Fruit fly (Drosophila melanogaster) whole organism, embryonic: Measurements from ENCODE around the gene zen2.

Source experiments
- Asciz ChIP-seq: fragments of 200-800 bp; sonication (Bioruptor generic); optimal IDR thresholded peaks from 2 replicates; lab custom pipeline; 2017; ENCODE audit warnings: missing biosample characterization, mild to moderate bottlenecking, missing genetic modification characterization, missing genetic modification reagents
- B-H2 ChIP-seq: fragments of 200-800 bp; sonication (Bioruptor generic); optimal IDR thresholded peaks from 2 replicates; lab custom pipeline; 2018; ENCODE audit warnings: missing biosample characterization, mild to moderate bottlenecking, missing genetic modification characterization
- CG10209 ChIP-seq: fragments of 200-800 bp; sonication (Bioruptor generic); optimal IDR thresholded peaks from 3 replicates; lab custom pipeline; 2017; ENCODE audit warnings: missing biosample characterization, mild to moderate bottlenecking, missing genetic modification characterization, missing genetic modification reagents
- CG10543 ChIP-seq: fragments of 200-800 bp; sonication (Bioruptor generic); optimal IDR thresholded peaks from 3 replicates; lab custom pipeline; 2017; ENCODE audit warnings: missing biosample characterization, mild to moderate bottlenecking, missing genetic modification characterization, moderate library complexity
- CG10654 ChIP-seq: fragments of 200-800 bp; sonication (Bioruptor generic); optimal IDR thresholded peaks from 2 replicates; lab custom pipeline; 2016; ENCODE audit warnings: missing biosample characterization, missing genetic modification characterization
- CG12104 ChIP-seq: fragments of 200-800 bp; sonication (Bioruptor generic); optimal IDR thresholded peaks from 3 replicates; lab custom pipeline; 2016; ENCODE audit warnings: missing biosample characterization, missing genetic modification characterization
- CG12155 ChIP-seq: fragments of 200-800 bp; sonication (Bioruptor generic); optimal IDR thresholded peaks from 3 replicates; lab custom pipeline; 2016; ENCODE audit warnings: missing biosample characterization, missing genetic modification characterization
- CG13123 ChIP-seq: fragments of 200-800 bp; sonication (Bioruptor generic); optimal IDR thresholded peaks from 2 replicates; lab custom pipeline; 2016; ENCODE audit warnings: missing biosample characterization, missing genetic modification characterization
- CG15514 ChIP-seq: fragments of 200-800 bp; sonication (Bioruptor generic); optimal IDR thresholded peaks from 3 replicates; lab custom pipeline; 2017; ENCODE audit warnings: missing biosample characterization, missing genetic modification characterization, mild to moderate bottlenecking, moderate library complexity, missing genetic modification reagents
- CG2116 ChIP-seq: fragments of 200-800 bp; sonication (Bioruptor generic); optimal IDR thresholded peaks from 3 replicates; lab custom pipeline; 2018; ENCODE audit warnings: missing biosample characterization, mild to moderate bottlenecking, missing genetic modification characterization
- CG32772 ChIP-seq: fragments of 200-800 bp; sonication (Bioruptor generic); IDR thresholded peaks from 2 replicates; pipeline ENCODE4 v1.3.6; 2022; ENCODE audit warnings: missing biosample characterization, missing genetic modification characterization
- CG33557 ChIP-seq: fragments of 200-800 bp; sonication (Bioruptor generic); optimal IDR thresholded peaks from 2 replicates; lab custom pipeline; 2019; ENCODE audit warnings: missing biosample characterization, mild to moderate bottlenecking, missing genetic modification characterization, moderate library complexity
- CG42726 ChIP-seq: fragments of 200-800 bp; sonication (Bioruptor generic); IDR thresholded peaks from 2 replicates; pipeline ENCODE4 v1.3.6; 2022; ENCODE audit warnings: missing biosample characterization, missing genetic modification characterization; ENCODE audit not compliant: partially characterized antibody
- CG4617 ChIP-seq: fragments of 200-800 bp; sonication (Bioruptor generic); optimal IDR thresholded peaks from 3 replicates; lab custom pipeline; 2016; ENCODE audit warnings: missing biosample characterization, missing genetic modification characterization, borderline replicate concordance
- CG4730 ChIP-seq: fragments of 200-800 bp; sonication (Bioruptor generic); IDR thresholded peaks from 2 replicates; pipeline ENCODE4 v1.3.6; 2022; ENCODE audit warnings: missing biosample characterization, missing genetic modification characterization
- CG7556 ChIP-seq: fragments of 200-800 bp; sonication (Bioruptor generic); optimal IDR thresholded peaks from 2 replicates; lab custom pipeline; 2017; ENCODE audit warnings: missing biosample characterization, mild to moderate bottlenecking, missing genetic modification characterization
- CG8924 ChIP-seq: fragments of 200-800 bp; optimal IDR thresholded peaks from 3 replicates; lab custom pipeline; 2019; ENCODE audit warnings: missing biosample characterization, mild to moderate bottlenecking, missing genetic modification characterization, moderate library complexity
- D ChIP-seq, 2 experiments: fragments of 200-800 bp in 1 of 2; fragments of >200 bp in 1 of 2; sonication (Bioruptor generic) in 1 of 2; optimal IDR thresholded peaks; 2 replicates in 1 of 2; 3 replicates in 1 of 2; lab custom pipeline; 2017; ENCODE audit warnings: mild to moderate bottlenecking in 1 of 2, missing biosample characterization in 1 of 2, missing genetic modification characterization in 1 of 2, missing genetic modification reagents in 1 of 2
- Dbx ChIP-seq: fragments of 200-800 bp; sonication (Bioruptor generic); IDR thresholded peaks from 3 replicates; pipeline ENCODE4 v1.3.6; 2022; ENCODE audit warnings: missing biosample characterization, missing genetic modification characterization
- H15 ChIP-seq: fragments of 200-800 bp; sonication (Bioruptor generic); IDR thresholded peaks from 3 replicates; pipeline ENCODE4 v1.3.6; 2022; ENCODE audit warnings: missing biosample characterization, missing genetic modification characterization
- Hey ChIP-seq: fragments of 200-800 bp; sonication (Bioruptor generic); optimal IDR thresholded peaks from 3 replicates; lab custom pipeline; 2018; ENCODE audit warnings: missing biosample characterization, mild to moderate bottlenecking, missing genetic modification characterization
- HmgZ ChIP-seq: fragments of 200-800 bp; sonication (Bioruptor generic); optimal IDR thresholded peaks from 2 replicates; lab custom pipeline; 2018; ENCODE audit warnings: missing biosample characterization, mild to moderate bottlenecking, missing genetic modification characterization
- Hmx ChIP-seq: fragments of 200-800 bp; sonication (Bioruptor generic); optimal IDR thresholded peaks from 2 replicates; lab custom pipeline; 2016; ENCODE audit warnings: missing biosample characterization, missing genetic modification characterization
- NC2α ChIP-seq: fragments of 200-800 bp; sonication (Bioruptor generic); optimal IDR thresholded peaks from 2 replicates; lab custom pipeline; 2016; ENCODE audit warnings: missing biosample characterization, missing genetic modification characterization
- Ssrp ChIP-seq: fragments of 200-800 bp; sonication (Bioruptor generic); optimal IDR thresholded peaks from 2 replicates; lab custom pipeline; 2018; ENCODE audit warnings: missing biosample characterization, mild to moderate bottlenecking, missing genetic modification characterization, moderate library complexity
- Xbp1 ChIP-seq: fragments of 200-800 bp; sonication (Bioruptor generic); optimal IDR thresholded peaks from 3 replicates; lab custom pipeline; 2016; ENCODE audit warnings: missing biosample characterization, mild to moderate bottlenecking, missing genetic modification characterization
- btn ChIP-seq: fragments of 200-800 bp; sonication (Bioruptor generic); optimal IDR thresholded peaks from 2 replicates; lab custom pipeline; 2016; ENCODE audit warnings: missing biosample characterization, missing genetic modification characterization
- cg ChIP-seq: fragments of 200-800 bp; sonication (Bioruptor generic); optimal IDR thresholded peaks from 3 replicates; lab custom pipeline; 2019; ENCODE audit warnings: missing biosample characterization, mild to moderate bottlenecking, missing genetic modification characterization, moderate library complexity
- chn ChIP-seq: fragments of 200-800 bp; sonication (Bioruptor generic); optimal IDR thresholded peaks from 2 replicates; lab custom pipeline; 2016; ENCODE audit warnings: missing biosample characterization, missing genetic modification characterization
- crc ChIP-seq: fragments of 200-800 bp; sonication (Bioruptor generic); optimal IDR thresholded peaks from 2 replicates; lab custom pipeline; 2016; ENCODE audit warnings: missing biosample characterization, missing genetic modification characterization
- cwo ChIP-seq: fragments of 200-800 bp; sonication (Bioruptor generic); optimal IDR thresholded peaks from 3 replicates; lab custom pipeline; 2017; ENCODE audit warnings: missing biosample characterization, missing genetic modification characterization, mild to moderate bottlenecking, moderate library complexity, missing genetic modification reagents
- fd102C ChIP-seq: fragments of 200-800 bp; sonication (Bioruptor generic); optimal IDR thresholded peaks from 2 replicates; lab custom pipeline; 2018; ENCODE audit warnings: missing biosample characterization, mild to moderate bottlenecking, missing genetic modification characterization, moderate library complexity
- insv ChIP-seq, 2 experiments: fragments of 200-800 bp; sonication (Bioruptor generic); optimal IDR thresholded peaks; 3 replicates each; lab custom pipeline; 2016 to 2018; ENCODE audit warnings: missing biosample characterization in 2 of 2, missing genetic modification characterization in 2 of 2
- jing ChIP-seq: fragments of 200-800 bp; sonication (Bioruptor generic); optimal IDR thresholded peaks from 2 replicates; lab custom pipeline; 2018; ENCODE audit warnings: missing biosample characterization, mild to moderate bottlenecking, missing genetic modification characterization
- nau ChIP-seq: fragments of 200-800 bp; sonication (Bioruptor generic); optimal IDR thresholded peaks from 3 replicates; lab custom pipeline; 2017; ENCODE audit warnings: missing biosample characterization, mild to moderate bottlenecking, missing genetic modification characterization, missing genetic modification reagents
- oc ChIP-seq: fragments of 200-800 bp; sonication (Bioruptor generic); optimal IDR thresholded peaks from 2 replicates; lab custom pipeline; 2018; ENCODE audit warnings: missing biosample characterization, mild to moderate bottlenecking, missing genetic modification characterization, moderate library complexity
- pho ChIP-seq: fragments of 200-800 bp; sonication (Bioruptor generic); optimal IDR thresholded peaks from 2 replicates; lab custom pipeline; 2016; ENCODE audit warnings: missing biosample characterization, missing genetic modification characterization
- pros ChIP-seq: fragments of 200-800 bp; sonication (Bioruptor generic); optimal IDR thresholded peaks from 3 replicates; lab custom pipeline; 2019; ENCODE audit warnings: missing biosample characterization, mild to moderate bottlenecking, missing genetic modification characterization, moderate library complexity
- run ChIP-seq: fragments of 200-800 bp; sonication (Bioruptor generic); optimal IDR thresholded peaks from 3 replicates; lab custom pipeline; 2018; ENCODE audit warnings: missing biosample characterization, mild to moderate bottlenecking, missing genetic modification characterization
- so ChIP-seq: fragments of 200-800 bp; sonication (Bioruptor generic); IDR thresholded peaks from 3 replicates; pipeline ENCODE4 v1.3.6; 2022; ENCODE audit warnings: missing biosample characterization, missing genetic modification characterization
- sqz ChIP-seq: fragments of 200-800 bp; sonication (Bioruptor generic); optimal IDR thresholded peaks from 3 replicates; lab custom pipeline; 2018; ENCODE audit warnings: missing biosample characterization, mild to moderate bottlenecking, missing genetic modification characterization
- tap ChIP-seq: fragments of 200-800 bp; optimal IDR thresholded peaks from 3 replicates; lab custom pipeline; 2019; ENCODE audit warnings: missing biosample characterization, mild to moderate bottlenecking, missing genetic modification characterization, moderate library complexity
- tgo ChIP-seq: fragments of 200-800 bp; sonication (Bioruptor generic); IDR thresholded peaks from 3 replicates; pipeline ENCODE4 v1.3.6; 2022; ENCODE audit warnings: missing biosample characterization, missing genetic modification characterization
- twi ChIP-seq: fragments of 200-800 bp; optimal IDR thresholded peaks from 2 replicates; lab custom pipeline; 2019; ENCODE audit warnings: missing biosample characterization, mild to moderate bottlenecking, missing genetic modification characterization, moderate library complexity
- unc-4 ChIP-seq: fragments of 200-800 bp; sonication (Bioruptor generic); IDR thresholded peaks from 2 replicates; pipeline ENCODE4 v1.3.6; 2022; ENCODE audit warnings: missing biosample characterization, missing genetic modification characterization; ENCODE audit not compliant: partially characterized antibody
- zen ChIP-seq: fragments of 200-800 bp; sonication (Bioruptor generic); optimal IDR thresholded peaks from 3 replicates; lab custom pipeline; 2018; ENCODE audit warnings: missing biosample characterization, mild to moderate bottlenecking, missing genetic modification characterization, moderate library complexity
- zen2 ChIP-seq: fragments of 200-800 bp; sonication (Bioruptor generic); IDR thresholded peaks from 3 replicates; pipeline ENCODE4 v1.3.6; 2022; ENCODE audit warnings: missing biosample characterization, missing genetic modification characterization; ENCODE audit not compliant: partially characterized antibody
- zf30C ChIP-seq: fragments of 200-800 bp; sonication (Bioruptor generic); optimal IDR thresholded peaks from 3 replicates; lab custom pipeline; 2018; ENCODE audit warnings: missing biosample characterization, mild to moderate bottlenecking, missing genetic modification characterization

The zen2 gene

DNA sequence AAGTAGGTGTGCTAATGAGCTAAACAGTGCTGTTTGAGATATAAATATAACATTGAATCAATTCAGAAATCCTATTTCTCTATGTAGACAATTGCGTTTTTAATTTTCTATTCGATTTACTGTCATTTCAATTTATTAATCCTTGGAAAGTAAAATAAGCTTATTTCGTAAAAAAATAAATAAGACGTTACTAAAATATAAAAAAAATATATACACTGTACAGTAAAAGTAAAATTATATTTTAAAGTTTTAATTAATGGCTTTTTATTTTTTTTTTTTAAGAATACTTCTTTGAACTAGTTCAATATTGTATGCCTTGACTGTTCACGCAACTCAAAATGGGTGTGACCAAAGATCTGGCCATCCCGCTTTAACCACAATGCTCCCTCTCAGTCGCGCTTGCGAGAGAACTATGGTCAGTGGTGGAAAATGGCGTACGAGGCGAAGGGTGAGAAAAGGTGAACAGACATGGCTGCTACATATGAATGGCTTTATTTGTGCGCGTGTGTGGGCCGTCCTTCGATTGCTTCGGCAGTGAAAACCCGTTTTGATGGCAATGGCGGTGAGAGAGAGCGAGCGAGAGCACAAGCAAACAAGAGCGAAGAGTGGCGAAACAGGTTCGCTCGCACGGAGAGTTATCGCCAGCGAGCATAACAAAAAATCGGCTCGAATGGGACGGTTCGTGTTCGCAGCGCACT lies 47.4 kb upstream of the zen2 start, which contains the start of gene Dfd (continued):
- TF ChIP-seq insv (GFP tag; optimal IDR thresholded peaks at IDR 0.05; lab: Kevin White, UChicago) = no peak
- TF ChIP-seq chn (GFP tag; lab: Kevin White, UChicago) = peak; percentile 21
- TF ChIP-seq oc (tag; lab: Kevin White, UChicago) = peak; percentile 74
- TF ChIP-seq sqz (GFP tag; lab: Kevin White, UChicago) = peak; percentile 43
- TF ChIP-seq zf30C (GFP tag; lab: Kevin White, UChicago) = peak; percentile 34
- TF ChIP-seq Dbx (GFP tag; lab: Robert Waterston, UW) = no peak
- TF ChIP-seq CG4617 = no peak
- peak; percentile 33 for TF ChIP-seq Xbp1 (GFP tag; lab: Kevin White, UChicago)
- TF ChIP-seq nau = no peak
- peak; percentile 51 for TF ChIP-seq Hey (tag; lab: Kevin White, UChicago)
- no peak for TF ChIP-seq NC2α
- TF ChIP-seq pho (GFP tag; lab: Kevin White, UChicago) = peak; percentile 45
- TF ChIP-seq tgo (GFP tag; lab: Robert Waterston, UW) = peak; percentile 61; the same call in 2 of the 3 replicates
- peak; percentile 10 for TF ChIP-seq Asciz
- TF ChIP-seq pros = peak; percentile 15
- peak; percentile 6 for TF ChIP-seq CG2116 (GFP tag; lab: Kevin White, UChicago)
- no peak for TF ChIP-seq fd102C (GFP tag; lab: Kevin White, UChicago)
- peak; percentile 1 for TF ChIP-seq CG8924 (tag; lab: Kevin White, UChicago)
- peak; percentile 97 for TF ChIP-seq CG15514 (GFP tag; lab: Kevin White, UChicago)
- TF ChIP-seq run = peak; percentile 99
- no peak for TF ChIP-seq jing
- TF ChIP-seq CG13123 (GFP tag; lab: Kevin White, UChicago) = peak; percentile 10
- TF ChIP-seq CG33557 (GFP tag; lab: Kevin White, UChicago) = peak; percentile 29
- no peak; the same call in 2 of the 3 replicates for TF ChIP-seq zen2
- TF ChIP-seq tap = peak; percentile 2
- peak; percentile 57 for TF ChIP-seq zen (tag; lab: Kevin White, UChicago)
- no peak for TF ChIP-seq CG12155 (GFP tag; lab: Kevin White, UChicago)
- TF ChIP-seq CG10543 (GFP tag; lab: Kevin White, UChicago) = no peak
- no peak for TF ChIP-seq unc-4 (GFP tag; lab: Robert Waterston, UW)
- no peak for TF ChIP-seq btn
- no peak for TF ChIP-seq CG4730 (GFP tag; lab: Robert Waterston, UW)
- TF ChIP-seq CG7556 (GFP tag; lab: Kevin White, UChicago) = no peak
- TF ChIP-seq B-H2 (GFP tag; lab: Kevin White, UChicago) = no peak
- TF ChIP-seq CG12104 = peak; percentile 29
- 0 out of 2 replicates have a peak, but pooled peaks have one; percentile 5 for TF ChIP-seq CG42726 (GFP tag; lab: Robert Waterston, UW)
- no peak for TF ChIP-seq Hmx (GFP tag; lab: Kevin White, UChicago)
- TF ChIP-seq H15 = no peak
- TF ChIP-seq HmgZ (tag; lab: Kevin White, UChicago) = peak; percentile 32
- TF ChIP-seq D (optimal IDR thresholded peaks at IDR 0.05; lab: Kevin White, UChicago) = peak; percentile 73
- peak; percentile 12 for TF ChIP-seq D (GFP tag; optimal IDR thresholded peaks at IDR 0.05; lab: Kevin White, UChicago)
- TF ChIP-seq cg (GFP tag; lab: Kevin White, UChicago) = peak; percentile 88
- TF ChIP-seq twi (tag; lab: Kevin White, UChicago) = peak; percentile 84
- TF ChIP-seq CG32772 (GFP tag; lab: Robert Waterston, UW) = 0 out of 2 replicates have a peak, but pooled peaks have one; percentile 28
- peak; percentile 20 for TF ChIP-seq CG10209 (GFP tag; lab: Kevin White, UChicago)
- peak; percentile 1 for TF ChIP-seq CG10654
- TF ChIP-seq Ssrp = no peak
- TF ChIP-seq crc (GFP tag; lab: Kevin White, UChicago) = no peak
- TF ChIP-seq cwo (GFP tag; lab: Kevin White, UChicago) = no peak
- TF ChIP-seq so (GFP tag; lab: Robert Waterston, UW) = 0 out of 3 replicates have a peak, but pooled peaks have one; percentile 14
